Fruit fly (Drosophila melanogaster): ENCODE measurements around the gene CG7079.
A peak's percentile ranks its signal among the peaks of the same experiment; 100 is the strongest.

CG7079 gene

dm6 chr3R:21078958-21079357 lies 30.3 kb upstream of the CG7079 start:
- TF ChIP-seq vri (GFP tag; optimal IDR thresholded peaks at IDR 0.05) (no peak), dac (GFP tag; optimal IDR thresholded peaks at IDR 0.05) (no peak), CG16779 (tag; optimal IDR thresholded peaks at IDR 0.05) (no peak), acj6 (GFP tag; optimal IDR thresholded peaks at IDR 0.05) (no peak), ss (GFP tag; optimal IDR thresholded peaks at IDR 0.05) (no peak), fd85E (GFP tag; optimal IDR thresholded peaks at IDR 0.05) (no peak), CG1621 (tag; optimal IDR thresholded peaks at IDR 0.05) (no peak), svp (GFP tag) (no peak), CG11294 (GFP tag; IDR thresholded peaks at IDR 0.05) (no peak), Eip75B (GFP tag; optimal IDR thresholded peaks at IDR 0.05) (no peak), CG6792 (GFP tag; optimal IDR thresholded peaks at IDR 0.05) (no peak), CG4318 (GFP tag; optimal IDR thresholded peaks at IDR 0.05) (no peak), OdsH (GFP tag; optimal IDR thresholded peaks at IDR 0.05) (no peak), fd59A (GFP tag; optimal IDR thresholded peaks at IDR 0.05) (no peak), net (GFP tag; optimal IDR thresholded peaks at IDR 0.05) (no peak)

- no peak for TF ChIP-seq CG16779 (tag; optimal IDR thresholded peaks at IDR 0.05)
- TF ChIP-seq vri (GFP tag; optimal IDR thresholded peaks at IDR 0.05), result peak; percentile 42
- TF ChIP-seq CG3032 (tag; optimal IDR thresholded peaks at IDR 0.05), result no peak
- TF ChIP-seq achi (GFP tag; optimal IDR thresholded peaks at IDR 0.05), result no peak
- TF ChIP-seq CG34406 (GFP tag; optimal IDR thresholded peaks at IDR 0.05), result no peak
- TF ChIP-seq topi (GFP tag; optimal IDR thresholded peaks at IDR 0.05), result no peak
These were observed 29.6 kb upstream of the CG7079 start for dm6 chr3R:21078211-21078610.

- no peak for TF ChIP-seq Lpt (GFP tag; optimal IDR thresholded peaks at IDR 0.05)
- TF ChIP-seq Met (GFP tag; optimal IDR thresholded peaks at IDR 0.05), result no peak
- TF ChIP-seq Sox102F (GFP tag; optimal IDR thresholded peaks at IDR 0.05), result no peak
These were observed 28.9 kb upstream of the CG7079 start for dm6 chr3R:21077577-21077976.

- TF ChIP-seq esn (GFP tag; optimal IDR thresholded peaks at IDR 0.05) (no peak), dac (GFP tag; optimal IDR thresholded peaks at IDR 0.05) (no peak), Ets21C (GFP tag; optimal IDR thresholded peaks at IDR 0.05) (no peak)
These were observed 25.1 kb upstream of the CG7079 start, which contains the start of gene dmrt93B for dm6 chr3R:21073707-21074106. Gene dmrt93B, plus strand, starts transcription at chr3R:21074007.

- TF ChIP-seq CG8632 (GFP tag; optimal IDR thresholded peaks at IDR 0.05) (no peak), Smox (GFP tag; optimal IDR thresholded peaks at IDR 0.05) (no peak), ss (GFP tag; optimal IDR thresholded peaks at IDR 0.05) (no peak), CG11902 (GFP tag; optimal IDR thresholded peaks at IDR 0.05) (no peak), svp (GFP tag) (no peak), fd85E (GFP tag; optimal IDR thresholded peaks at IDR 0.05) (no peak), Gug (GFP tag; IDR thresholded peaks at IDR 0.05) (no peak), CG6276 (GFP tag; optimal IDR thresholded peaks at IDR 0.05) (no peak), esn (GFP tag; optimal IDR thresholded peaks at IDR 0.05) (no peak), CG3032 (tag; optimal IDR thresholded peaks at IDR 0.05) (no peak), CG6163 (GFP tag; IDR thresholded peaks at IDR 0.05) (no peak), Eip78C (GFP tag) (no peak), CG11762 (GFP tag; optimal IDR thresholded peaks at IDR 0.05; ENCODE audit: insufficient read depth) (no peak), pdm3 (GFP tag; optimal IDR thresholded peaks at IDR 0.05) (no peak), CG3919 (GFP tag; optimal IDR thresholded peaks at IDR 0.05) (no peak), Blimp-1 (GFP tag; optimal IDR thresholded peaks at IDR 0.05) (no peak), CG1621 (tag; optimal IDR thresholded peaks at IDR 0.05) (no peak), fd59A (GFP tag; optimal IDR thresholded peaks at IDR 0.05) (no peak), Hr4 (GFP tag; optimal IDR thresholded peaks at IDR 0.05) (no peak), Ets96B (tag; optimal IDR thresholded peaks at IDR 0.05) (no peak)
These were observed 24.5 kb upstream of the CG7079 start, which contains the start of gene r-l for dm6 chr3R:21073141-21073540. Gene r-l, minus strand, starts transcription at chr3R:21073319.
